Worm (Caenorhabditis elegans) whole organism, late embryonic: ENCODE measurements around the gene Y56A3A.7.

Experiments
- F13H6.1 ChIP-seq: sonication (generic microtip); optimal IDR thresholded peaks from 2 replicates; lab custom pipeline; 2016; ENCODE audit warnings: missing genetic modification characterization, missing compliant biosample characterization
- ceh-14 ChIP-seq: sonication (generic microtip); optimal IDR thresholded peaks from 2 replicates; lab custom pipeline; 2016; ENCODE audit warnings: missing genotype, missing genetic modification characterization, missing compliant biosample characterization
- ceh-19 ChIP-seq: fragments of 200-800 bp; sonication (Bioruptor generic); optimal IDR thresholded peaks from 2 replicates; lab custom pipeline; 2018; ENCODE audit warnings: mild to moderate bottlenecking, missing genetic modification characterization, missing compliant biosample characterization
- ceh-31 ChIP-seq: sonication (generic microtip); optimal IDR thresholded peaks from 2 replicates; lab custom pipeline; 2016; ENCODE audit warnings: missing genetic modification characterization, missing compliant biosample characterization
- ceh-48 ChIP-seq: sonication (generic microtip); optimal IDR thresholded peaks from 2 replicates; lab custom pipeline; 2016; ENCODE audit warnings: missing genetic modification characterization, inconsistent platforms, missing compliant biosample characterization
- elt-2 ChIP-seq: sonication (generic microtip); optimal IDR thresholded peaks from 2 replicates; lab custom pipeline; 2016; ENCODE audit warnings: missing genetic modification reagents, missing genetic modification characterization, missing compliant biosample characterization
- fkh-6 ChIP-seq: sonication (generic microtip); optimal IDR thresholded peaks from 2 replicates; lab custom pipeline; 2016; ENCODE audit warnings: missing genetic modification characterization, missing compliant biosample characterization
- hlh-13 ChIP-seq: fragments of 200-800 bp; sonication (Bioruptor generic); optimal IDR thresholded peaks from 2 replicates; lab custom pipeline; 2018; ENCODE audit warnings: mild to moderate bottlenecking, missing genetic modification characterization, missing compliant biosample characterization
- lin-11 ChIP-seq: fragments of 200-800 bp; sonication (Bioruptor generic); optimal IDR thresholded peaks from 2 replicates; lab custom pipeline; 2018; ENCODE audit warnings: mild to moderate bottlenecking, missing genetic modification characterization, missing compliant biosample characterization
- npax-4 ChIP-seq: sonication (generic microtip); optimal IDR thresholded peaks from 2 replicates; lab custom pipeline; 2016; ENCODE audit warnings: missing genetic modification characterization, missing compliant biosample characterization
- odd-2 ChIP-seq: sonication (generic microtip); optimal IDR thresholded peaks from 2 replicates; lab custom pipeline; 2017; ENCODE audit warnings: antibody characterized with exemption, mild to moderate bottlenecking, missing genetic modification characterization, missing compliant biosample characterization
- pha-4 ChIP-seq: fragments of 150-350 bp; optimal IDR thresholded peaks from 2 replicates; lab custom pipeline; 2018; ENCODE audit warnings: missing biosample characterization, missing genetic modification reagents, missing genetic modification characterization
- pqm-1 ChIP-seq: sonication (generic microtip); optimal IDR thresholded peaks from 2 replicates; lab custom pipeline; 2016; ENCODE audit warnings: missing genetic modification characterization, missing compliant biosample characterization
- ztf-16 ChIP-seq: sonication (generic microtip); optimal IDR thresholded peaks from 2 replicates; lab custom pipeline; 2017; ENCODE audit warnings: missing genetic modification characterization, missing compliant biosample characterization

DNA sequence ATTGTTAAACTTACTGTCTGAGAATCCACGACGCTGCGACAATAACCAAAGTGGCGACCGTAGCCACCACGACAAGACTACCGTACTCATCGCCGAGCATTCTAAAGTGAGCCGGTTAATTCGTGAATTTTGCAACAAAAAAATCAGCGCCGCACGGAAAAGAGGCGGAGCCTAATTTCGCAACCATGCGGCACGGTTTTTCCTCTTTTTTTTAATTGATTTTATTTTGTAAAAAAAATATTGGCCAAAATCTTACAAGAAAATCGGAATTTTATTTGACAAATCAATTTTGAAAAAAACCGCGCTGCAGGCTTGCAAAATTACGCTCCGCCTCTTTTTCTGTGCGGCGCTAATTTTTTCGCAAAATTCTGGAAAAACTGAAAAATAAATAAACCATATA is 13.3 kb downstream of the Y56A3A.7 start, which contains the start of gene dolk-1:
- TF ChIP-seq odd-2 (no peak), npax-4 (tag; lab: Kevin White, UChicago) (no peak), F13H6.1 (no peak), ceh-19 (GFP tag; lab: Kevin White, UChicago) (no peak), ztf-16 (tag; lab: Kevin White, UChicago) (no peak), pqm-1 (tag; lab: Kevin White, UChicago) (no peak), pha-4 (tag; lab: Kevin White, UChicago) (no peak), ceh-14 (tag; lab: Kevin White, UChicago) (no peak), hlh-13 (GFP tag; lab: Kevin White, UChicago) (no peak), ceh-48 (tag; lab: Kevin White, UChicago) (no peak), elt-2 (tag; lab: Kevin White, UChicago) (no peak), ceh-31 (no peak), fkh-6 (no peak), lin-11 (no peak)
